Worm (Caenorhabditis elegans): ENCODE results near the gene F54H5.14.

DNA sequence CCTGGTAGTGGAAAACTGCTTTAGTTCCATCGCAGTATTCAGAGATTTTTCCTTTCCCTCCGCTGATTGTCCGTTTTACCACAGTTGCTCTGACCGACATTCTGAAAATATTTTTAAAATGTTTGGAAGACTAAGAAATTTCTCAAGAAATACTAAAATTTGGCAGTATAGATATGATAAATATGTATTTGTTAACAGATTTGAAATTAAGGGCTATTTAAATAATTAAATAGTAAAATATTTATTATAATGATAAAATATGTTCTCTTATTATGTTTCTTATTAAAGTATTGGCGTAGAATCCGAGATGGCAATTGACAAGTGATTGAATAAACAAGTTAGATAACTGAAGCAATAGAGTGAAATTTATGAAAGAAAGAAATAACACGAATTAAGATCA, 31.1 kb downstream of the F54H5.14 start, which contains the start of gene aipr-1:
- TF ChIP-seq skn-1 (tag; optimal IDR thresholded peaks at IDR 0.05) (no peak), lsy-2 (tag; optimal IDR thresholded peaks at IDR 0.05) (no peak), nhr-11 (tag; optimal IDR thresholded peaks at IDR 0.05) (no peak), snpc-4 (tag; optimal IDR thresholded peaks at IDR 0.05) (no peak), elt-3 (tag; optimal IDR thresholded peaks at IDR 0.05) (no peak), nhr-6 (tag; optimal IDR thresholded peaks at IDR 0.05) (no peak), ceh-16 (tag; optimal IDR thresholded peaks at IDR 0.05) (no peak), unc-62 (GFP tag; optimal IDR thresholded peaks at IDR 0.05) (no peak), F13H6.1 (tag; optimal IDR thresholded peaks at IDR 0.05) (no peak)

Measured in whole organism, L2 larva.